Worm (Caenorhabditis elegans): ENCODE data around the gene B0554.7.

ce11 chrV:449685-450084, 8.9 kb upstream of the B0554.7 start, which contains the start of gene M02H5.8:
- TF ChIP-seq pha-4 (tag; optimal IDR thresholded peaks at IDR 0.05) (no peak), tbx-2 (tag; optimal IDR thresholded peaks at IDR 0.05) (no peak), ceh-31 (tag; optimal IDR thresholded peaks at IDR 0.05) (no peak), npax-4 (tag; optimal IDR thresholded peaks at IDR 0.05) (no peak), ceh-45 (GFP tag; IDR thresholded peaks at IDR 0.05) (no peak), fax-1 (tag; optimal IDR thresholded peaks at IDR 0.05) (no peak), unc-55 (GFP tag; optimal IDR thresholded peaks at IDR 0.05) (no peak), F13H6.1 (tag; optimal IDR thresholded peaks at IDR 0.05) (no peak), lin-11 (tag; optimal IDR thresholded peaks at IDR 0.05) (no peak), pqm-1 (tag; optimal IDR thresholded peaks at IDR 0.05) (no peak), fkh-10 (GFP tag; optimal IDR thresholded peaks at IDR 0.05) (no peak)
